Fruit fly (Drosophila melanogaster) whole organism, embryonic: ENCODE results near the gene CG14258.

Experiments
- Bgb ChIP-seq: fragments of 200-800 bp; sonication (Bioruptor generic); IDR thresholded peaks from 2 replicates; pipeline ENCODE4 v1.3.6; 2022; ENCODE audit warnings: missing biosample characterization, missing genetic modification characterization; ENCODE audit not compliant: partially characterized antibody
- CG10147 ChIP-seq: fragments of 200-800 bp; sonication (Bioruptor generic); optimal IDR thresholded peaks from 2 replicates; lab custom pipeline; 2019; ENCODE audit warnings: missing biosample characterization, mild to moderate bottlenecking, missing genetic modification characterization, moderate library complexity
- CG10462 ChIP-seq: fragments of 200-800 bp; sonication (Bioruptor generic); optimal IDR thresholded peaks from 2 replicates; lab custom pipeline; 2016; ENCODE audit warnings: missing biosample characterization, missing genetic modification characterization
- CG11247 ChIP-seq: fragments of 200-800 bp; sonication (Bioruptor generic); IDR thresholded peaks from 2 replicates; pipeline ENCODE4 v1.3.6; 2022; ENCODE audit warnings: missing biosample characterization, missing genetic modification characterization
- CG12071 ChIP-seq: fragments of 200-800 bp; sonication (Bioruptor generic); optimal IDR thresholded peaks from 3 replicates; lab custom pipeline; 2018; ENCODE audit warnings: missing biosample characterization, mild to moderate bottlenecking, missing genetic modification characterization
- CG1233 ChIP-seq: fragments of 200-800 bp; sonication (Bioruptor generic); optimal IDR thresholded peaks from 4 replicates; lab custom pipeline; 2018; ENCODE audit warnings: missing biosample characterization, mild to moderate bottlenecking, missing genetic modification characterization
- CG15269 ChIP-seq: fragments of 200-800 bp; sonication (Bioruptor generic); optimal IDR thresholded peaks from 2 replicates; lab custom pipeline; 2018; ENCODE audit warnings: missing biosample characterization, mild to moderate bottlenecking, missing genetic modification characterization, moderate library complexity
- CG15514 ChIP-seq: fragments of 200-800 bp; sonication (Bioruptor generic); optimal IDR thresholded peaks from 3 replicates; lab custom pipeline; 2017; ENCODE audit warnings: missing biosample characterization, missing genetic modification characterization, mild to moderate bottlenecking, moderate library complexity, missing genetic modification reagents
- CG18599 ChIP-seq: fragments of 200-800 bp; sonication (Bioruptor generic); optimal IDR thresholded peaks from 3 replicates; lab custom pipeline; 2017; ENCODE audit warnings: missing biosample characterization, missing genetic modification characterization, mild to moderate bottlenecking, moderate library complexity, missing genetic modification reagents
- CG32532 ChIP-seq: fragments of 200-800 bp; sonication (Bioruptor generic); IDR thresholded peaks from 2 replicates; pipeline ENCODE4 v1.3.6; 2022; ENCODE audit warnings: missing biosample characterization, missing genetic modification characterization
- CG32772 ChIP-seq: fragments of 200-800 bp; sonication (Bioruptor generic); IDR thresholded peaks from 2 replicates; pipeline ENCODE4 v1.3.6; 2022; ENCODE audit warnings: missing biosample characterization, missing genetic modification characterization
- CG3847 ChIP-seq: fragments of 200-800 bp; sonication (Bioruptor generic); IDR thresholded peaks from 2 replicates; pipeline ENCODE4 v1.3.6; 2022; ENCODE audit warnings: missing biosample characterization, missing genetic modification characterization
- CG4282 ChIP-seq: fragments of 200-800 bp; sonication (Bioruptor generic); optimal IDR thresholded peaks from 2 replicates; lab custom pipeline; 2016; ENCODE audit warnings: missing biosample characterization, missing genetic modification characterization
- CG4328 ChIP-seq: fragments of 200-800 bp; sonication (Bioruptor generic); optimal IDR thresholded peaks from 3 replicates; lab custom pipeline; 2017; ENCODE audit warnings: missing biosample characterization, missing genetic modification reagents, missing genetic modification characterization
- CG7556 ChIP-seq: fragments of 200-800 bp; sonication (Bioruptor generic); optimal IDR thresholded peaks from 2 replicates; lab custom pipeline; 2017; ENCODE audit warnings: missing biosample characterization, mild to moderate bottlenecking, missing genetic modification characterization
- CG8290 ChIP-seq, 3 experiments: fragments of 200-800 bp; sonication (Bioruptor generic); optimal IDR thresholded peaks; 2 replicates each; lab custom pipeline; 2016 to 2019; ENCODE audit warnings: missing biosample characterization in 3 of 3, missing genetic modification characterization in 3 of 3, mild to moderate bottlenecking in 2 of 3, moderate library complexity in 1 of 3
- CG8944 ChIP-seq: fragments of 200-800 bp; sonication (Bioruptor generic); optimal IDR thresholded peaks from 3 replicates; lab custom pipeline; 2016; ENCODE audit warnings: missing biosample characterization, missing genetic modification characterization
- CoRest ChIP-seq: fragments of 200-800 bp; sonication (Bioruptor generic); optimal IDR thresholded peaks from 3 replicates; lab custom pipeline; 2018; ENCODE audit warnings: missing biosample characterization, mild to moderate bottlenecking, missing genetic modification characterization, moderate library complexity
- Dad ChIP-seq: fragments of 200-800 bp; sonication (Bioruptor generic); optimal IDR thresholded peaks from 3 replicates; lab custom pipeline; 2016; ENCODE audit warnings: missing biosample characterization, missing genetic modification characterization
- Dbx ChIP-seq: fragments of 200-800 bp; sonication (Bioruptor generic); IDR thresholded peaks from 3 replicates; pipeline ENCODE4 v1.3.6; 2022; ENCODE audit warnings: missing biosample characterization, missing genetic modification characterization
- Dek ChIP-seq: fragments of 200-800 bp; sonication (Bioruptor generic); optimal IDR thresholded peaks from 3 replicates; lab custom pipeline; 2019; ENCODE audit warnings: missing biosample characterization, mild to moderate bottlenecking, missing genetic modification characterization, moderate library complexity
- Elba2 ChIP-seq: fragments of 200-800 bp; sonication (Bioruptor generic); optimal IDR thresholded peaks from 3 replicates; lab custom pipeline; 2016; ENCODE audit warnings: missing biosample characterization, missing genetic modification characterization
- Fer3 ChIP-seq: fragments of 200-800 bp; sonication (Bioruptor generic); optimal IDR thresholded peaks from 2 replicates; lab custom pipeline; 2018; ENCODE audit warnings: missing biosample characterization, mild to moderate bottlenecking, missing genetic modification characterization, moderate library complexity
- HLH54F ChIP-seq: fragments of 200-800 bp; sonication (Bioruptor generic); optimal IDR thresholded peaks from 3 replicates; lab custom pipeline; 2016; ENCODE audit warnings: missing biosample characterization, missing genetic modification characterization
- Hand ChIP-seq: fragments of 200-800 bp; sonication (Bioruptor generic); optimal IDR thresholded peaks from 2 replicates; lab custom pipeline; 2017; ENCODE audit warnings: mild to moderate bottlenecking, missing biosample characterization, missing genetic modification reagents, missing genetic modification characterization
- Jarid2 ChIP-seq: fragments of 200-800 bp; sonication (Bioruptor generic); optimal IDR thresholded peaks from 3 replicates; lab custom pipeline; 2017; ENCODE audit warnings: mild to moderate bottlenecking, missing biosample characterization, missing genetic modification reagents, missing genetic modification characterization
- Med ChIP-seq: fragments of 200-800 bp; sonication (Bioruptor generic); peaks from one replicate; lab custom pipeline; 2016; ENCODE audit warnings: missing biosample characterization, missing genetic modification characterization, mild to moderate bottlenecking, inconsistent platforms, moderate library complexity
- NFAT ChIP-seq: fragments of 200-800 bp; sonication (Bioruptor generic); IDR thresholded peaks from 2 replicates; pipeline ENCODE4 v1.3.6; 2022; ENCODE audit warnings: missing biosample characterization, missing genetic modification characterization
- Sry-β ChIP-seq: fragments of 200-800 bp; sonication (Bioruptor generic); optimal IDR thresholded peaks from 2 replicates; lab custom pipeline; 2018; ENCODE audit warnings: missing biosample characterization, mild to moderate bottlenecking, missing genetic modification characterization, moderate library complexity
- btn ChIP-seq: fragments of 200-800 bp; sonication (Bioruptor generic); optimal IDR thresholded peaks from 2 replicates; lab custom pipeline; 2016; ENCODE audit warnings: missing biosample characterization, missing genetic modification characterization
- fd3F ChIP-seq: fragments of 200-800 bp; sonication (Bioruptor generic); optimal IDR thresholded peaks from 2 replicates; lab custom pipeline; 2018; ENCODE audit warnings: missing biosample characterization, mild to moderate bottlenecking, missing genetic modification characterization, moderate library complexity
- ftz-f1 ChIP-seq: fragments of 200-800 bp; sonication (Bioruptor generic); optimal IDR thresholded peaks from 2 replicates; lab custom pipeline; 2016; ENCODE audit warnings: missing biosample characterization, missing genetic modification characterization
- grau ChIP-seq: fragments of 200-800 bp; optimal IDR thresholded peaks from 3 replicates; lab custom pipeline; 2019; ENCODE audit warnings: missing biosample characterization, mild to moderate bottlenecking, missing genetic modification characterization, moderate library complexity
- jumu ChIP-seq: fragments of 200-800 bp; sonication (Bioruptor generic); optimal IDR thresholded peaks from 3 replicates; lab custom pipeline; 2016; ENCODE audit warnings: missing biosample characterization, missing genetic modification characterization
- kay ChIP-seq: fragments of 200-800 bp; sonication (Bioruptor generic); optimal IDR thresholded peaks from 2 replicates; lab custom pipeline; 2016; ENCODE audit warnings: missing biosample characterization, missing genetic modification characterization
- lab ChIP-seq: fragments of 200-800 bp; sonication (Bioruptor generic); optimal IDR thresholded peaks from 3 replicates; lab custom pipeline; 2017; ENCODE audit warnings: missing biosample characterization, missing genetic modification characterization, mild to moderate bottlenecking, moderate library complexity, missing genetic modification reagents
- lilli ChIP-seq: fragments of 200-800 bp; sonication (Bioruptor generic); optimal IDR thresholded peaks from 3 replicates; lab custom pipeline; 2016; ENCODE audit warnings: missing biosample characterization, missing genetic modification characterization
- lmd ChIP-seq: fragments of 200-800 bp; sonication (Bioruptor generic); IDR thresholded peaks from 2 replicates; pipeline ENCODE4 v1.3.6; 2022; ENCODE audit warnings: missing biosample characterization, missing genetic modification characterization
- mirr ChIP-seq: fragments of 200-800 bp; sonication (Bioruptor generic); optimal IDR thresholded peaks from 3 replicates; lab custom pipeline; 2018; ENCODE audit warnings: missing biosample characterization, mild to moderate bottlenecking, missing genetic modification characterization
- nau ChIP-seq: fragments of 200-800 bp; sonication (Bioruptor generic); optimal IDR thresholded peaks from 3 replicates; lab custom pipeline; 2017; ENCODE audit warnings: missing biosample characterization, mild to moderate bottlenecking, missing genetic modification characterization, missing genetic modification reagents
- sens-2 ChIP-seq: fragments of 200-800 bp; sonication (Bioruptor generic); IDR thresholded peaks from 2 replicates; pipeline ENCODE4 v1.3.6; 2022; ENCODE audit warnings: missing biosample characterization, missing genetic modification characterization
- sima ChIP-seq: fragments of 200-800 bp; sonication (Bioruptor generic); optimal IDR thresholded peaks from 2 replicates; lab custom pipeline; 2016; ENCODE audit warnings: missing biosample characterization, missing genetic modification characterization
- slbo ChIP-seq: fragments of 200-800 bp; sonication (Bioruptor generic); IDR thresholded peaks from 2 replicates; pipeline ENCODE4 v1.3.6; 2022; ENCODE audit warnings: missing biosample characterization, missing genetic modification characterization
- sug ChIP-seq: fragments of 200-800 bp; optimal IDR thresholded peaks from 2 replicates; lab custom pipeline; 2019; ENCODE audit warnings: missing biosample characterization, mild to moderate bottlenecking, missing genetic modification characterization, moderate library complexity
- tin ChIP-seq: fragments of 200-800 bp; sonication (Bioruptor generic); optimal IDR thresholded peaks from 3 replicates; lab custom pipeline; 2016; ENCODE audit warnings: missing biosample characterization, missing genetic modification characterization
- ttk ChIP-seq: fragments of 200-800 bp; sonication (Bioruptor generic); IDR thresholded peaks from 2 replicates; pipeline ENCODE4 v2.1.2; 2022; ENCODE audit warnings: missing biosample characterization, missing genetic modification characterization
- vvl ChIP-seq: fragments of 200-800 bp; sonication (Bioruptor generic); IDR thresholded peaks from 2 replicates; pipeline ENCODE4 v1.3.6; 2022; ENCODE audit warnings: missing biosample characterization, missing genetic modification characterization

Gene CG14258

dm6 chr3R:27130551-27131161 lies 37.7 kb downstream of the CG14258 start (continued):
- TF ChIP-seq Med (GFP tag; lab: Kevin White, UChicago) (peak; percentile 45), Dad (GFP tag; lab: Kevin White, UChicago) (no peak), CG8944 (GFP tag; lab: Kevin White, UChicago) (no peak), vvl (GFP tag; lab: Robert Waterston, UW) (0 out of 2 replicates have a peak, but pooled peaks have one; percentile 11), ftz-f1 (GFP tag; lab: Kevin White, UChicago) (peak; percentile 63)
- TF ChIP-seq, all 482 proteins: peak for 17

- no peak for TF ChIP-seq ttk (GFP tag; lab: Robert Waterston, UW)
- no peak for TF ChIP-seq CG8290 (GFP tag; optimal IDR thresholded peaks at IDR 0.05; lab: Kevin White, UChicago)
- TF ChIP-seq CG8290 (tag; optimal IDR thresholded peaks at IDR 0.05; lab: Kevin White, UChicago): peak in 1 of 2 experiments; percentile 93
- peak; percentile 15 for TF ChIP-seq Jarid2
- no peak for TF ChIP-seq CG3847 (GFP tag; lab: Robert Waterston, UW)
- TF ChIP-seq Elba2 (GFP tag; lab: Kevin White, UChicago): no peak
- TF ChIP-seq CG12071 (GFP tag; lab: Kevin White, UChicago): peak; percentile 66
- peak; percentile 7 for TF ChIP-seq CG15269 (tag; lab: Kevin White, UChicago)
- peak; percentile 28; the same call in 1 of the 2 replicates for TF ChIP-seq lmd
- TF ChIP-seq CG15514 (GFP tag; lab: Kevin White, UChicago): peak; percentile 61
- no peak for TF ChIP-seq sens-2 (GFP tag; lab: Robert Waterston, UW)
- TF ChIP-seq slbo (GFP tag; lab: Robert Waterston, UW): no peak
- peak; percentile 81; the same call in 2 of the 3 replicates for TF ChIP-seq Dbx (GFP tag; lab: Robert Waterston, UW)
- TF ChIP-seq tin (GFP tag; lab: Kevin White, UChicago): no peak
- peak; percentile 54 for TF ChIP-seq mirr (GFP tag; lab: Kevin White, UChicago)
- TF ChIP-seq CG7556 (GFP tag; lab: Kevin White, UChicago): peak; percentile 34
- TF ChIP-seq lab (GFP tag; lab: Kevin White, UChicago): peak; percentile 87
- peak; percentile 51 for TF ChIP-seq CG10147 (GFP tag; lab: Kevin White, UChicago)
- peak; percentile 1 for TF ChIP-seq CoRest (tag; lab: Kevin White, UChicago)
- TF ChIP-seq CG1233: peak; percentile 48
- TF ChIP-seq nau (GFP tag; lab: Kevin White, UChicago): no peak
- TF ChIP-seq CG4282: peak; percentile 3
- TF ChIP-seq Dek (tag; lab: Kevin White, UChicago): peak; percentile 12
- no peak for TF ChIP-seq jumu (GFP tag; lab: Kevin White, UChicago)
- peak; percentile 40 for TF ChIP-seq CG4328 (GFP tag; lab: Kevin White, UChicago)
- TF ChIP-seq vvl (GFP tag; lab: Robert Waterston, UW): peak; percentile 44; the same call in 1 of the 2 replicates
- TF ChIP-seq CG32772 (GFP tag; lab: Robert Waterston, UW): no peak
- no peak for TF ChIP-seq btn
- TF ChIP-seq NFAT (GFP tag; lab: Robert Waterston, UW): peak; percentile 24; the same call in 1 of the 2 replicates
- peak; percentile 43; the same call in 1 of the 2 replicates for TF ChIP-seq CG32532 (GFP tag; lab: Robert Waterston, UW)
- TF ChIP-seq Hand (GFP tag; lab: Kevin White, UChicago): peak; percentile 21
- TF ChIP-seq Sry-β (GFP tag; lab: Kevin White, UChicago): no peak
- peak; percentile 25 for TF ChIP-seq lilli
- peak; percentile 48; the same call in 1 of the 2 replicates for TF ChIP-seq CG11247 (GFP tag; lab: Robert Waterston, UW)
- TF ChIP-seq HLH54F: no peak
- TF ChIP-seq CG18599 (GFP tag; lab: Kevin White, UChicago): peak; percentile 85
- no peak for TF ChIP-seq sima (GFP tag; lab: Kevin White, UChicago)
- no peak for TF ChIP-seq Bgb (GFP tag; lab: Robert Waterston, UW)
- no peak for TF ChIP-seq kay
- peak; percentile 47 for TF ChIP-seq Fer3 (tag; lab: Kevin White, UChicago)
- peak; percentile 0 for TF ChIP-seq sug (tag; lab: Kevin White, UChicago)
- peak; percentile 95 for TF ChIP-seq Med (GFP tag; lab: Kevin White, UChicago)
- peak; percentile 16 for TF ChIP-seq grau (tag; lab: Kevin White, UChicago)
- TF ChIP-seq fd3F (GFP tag; lab: Kevin White, UChicago): peak; percentile 61
- no peak for TF ChIP-seq CG10462 (GFP tag; lab: Kevin White, UChicago)
These were observed 38.5 kb downstream of the CG14258 start for dm6 chr3R:27131408-27131807.
